Worm (Caenorhabditis elegans) whole organism, late embryonic: ENCODE results near the gene pct-1.

Experiments
- C38D4.7 ChIP-seq: fragments of 200-800 bp; sonication (Bioruptor generic); optimal IDR thresholded peaks from 2 replicates; lab custom pipeline; 2018; ENCODE audit warnings: mild to moderate bottlenecking, missing genetic modification characterization, moderate library complexity, missing compliant biosample characterization
- K09A11.1 ChIP-seq: sonication (generic microtip); optimal IDR thresholded peaks from 2 replicates; lab custom pipeline; 2017; ENCODE audit warnings: antibody characterized with exemption, mild to moderate bottlenecking, missing genetic modification characterization, missing compliant biosample characterization; ENCODE audit not compliant: insufficient read depth
- T23F11.4 ChIP-seq: fragments of 200-800 bp; sonication (Bioruptor generic); optimal IDR thresholded peaks from 2 replicates; lab custom pipeline; 2018; ENCODE audit warnings: mild to moderate bottlenecking, missing genetic modification characterization, missing compliant biosample characterization
- ahr-1 ChIP-seq: sonication (generic microtip); optimal IDR thresholded peaks from 2 replicates; lab custom pipeline; 2016; ENCODE audit warnings: missing genetic modification characterization, missing compliant biosample characterization
- ceh-14 ChIP-seq: sonication (generic microtip); optimal IDR thresholded peaks from 2 replicates; lab custom pipeline; 2016; ENCODE audit warnings: missing genotype, missing genetic modification characterization, missing compliant biosample characterization
- ceh-18 ChIP-seq: sonication (generic microtip); optimal IDR thresholded peaks from 2 replicates; lab custom pipeline; 2016; ENCODE audit warnings: missing genetic modification characterization, missing compliant biosample characterization
- ceh-2 ChIP-seq: sonication (generic microtip); optimal IDR thresholded peaks from 2 replicates; lab custom pipeline; 2016; ENCODE audit warnings: missing genotype, missing genetic modification characterization, missing compliant biosample characterization
- ceh-22 ChIP-seq: sonication (generic microtip); optimal IDR thresholded peaks from 2 replicates; lab custom pipeline; 2017; ENCODE audit warnings: missing biosample characterization, missing genetic modification characterization
- ceh-45 ChIP-seq: fragments of 200-800 bp; sonication (Bioruptor generic); IDR thresholded peaks from 2 replicates; pipeline ENCODE4 v1.3.6; 2022; ENCODE audit warnings: missing genetic modification reagents, missing genetic modification characterization, missing compliant biosample characterization
- ceh-48 ChIP-seq: sonication (generic microtip); optimal IDR thresholded peaks from 2 replicates; lab custom pipeline; 2016; ENCODE audit warnings: missing genetic modification characterization, inconsistent platforms, missing compliant biosample characterization
- ceh-6 ChIP-seq: fragments of 200-800 bp; sonication (Bioruptor generic); optimal IDR thresholded peaks from 2 replicates; lab custom pipeline; 2018; ENCODE audit warnings: mild to moderate bottlenecking, missing genetic modification characterization, missing compliant biosample characterization
- dmd-4 ChIP-seq: sonication (generic microtip); optimal IDR thresholded peaks from 2 replicates; lab custom pipeline; 2016; ENCODE audit warnings: borderline replicate concordance, missing genetic modification characterization, missing compliant biosample characterization
- elt-4 ChIP-seq: sonication (generic microtip); optimal IDR thresholded peaks from 2 replicates; lab custom pipeline; 2016; ENCODE audit warnings: missing genetic modification characterization, missing compliant biosample characterization
- ets-4 ChIP-seq: sonication (generic microtip); optimal IDR thresholded peaks from 2 replicates; lab custom pipeline; 2016; ENCODE audit warnings: missing genetic modification characterization, missing compliant biosample characterization
- eyg-1 ChIP-seq: sonication (generic microtip); optimal IDR thresholded peaks from 2 replicates; lab custom pipeline; 2016; ENCODE audit warnings: missing genotype, missing genetic modification characterization, missing compliant biosample characterization
- fax-1 ChIP-seq: sonication (generic microtip); optimal IDR thresholded peaks from 2 replicates; lab custom pipeline; 2016; ENCODE audit warnings: missing genotype, missing genetic modification characterization, missing compliant biosample characterization
- fkh-10 ChIP-seq: fragments of 150-350 bp; optimal IDR thresholded peaks from 2 replicates; lab custom pipeline; 2014; ENCODE audit warnings: missing biosample characterization, missing genetic modification reagents, missing genetic modification characterization
- gmeb-2 ChIP-seq: sonication (generic microtip); optimal IDR thresholded peaks from 2 replicates; lab custom pipeline; 2016; ENCODE audit warnings: missing genetic modification characterization, inconsistent platforms, missing compliant biosample characterization
- hlh-13 ChIP-seq: fragments of 200-800 bp; sonication (Bioruptor generic); optimal IDR thresholded peaks from 2 replicates; lab custom pipeline; 2018; ENCODE audit warnings: mild to moderate bottlenecking, missing genetic modification characterization, missing compliant biosample characterization
- hlh-15 ChIP-seq: sonication (generic microtip); optimal IDR thresholded peaks from 2 replicates; lab custom pipeline; 2016; ENCODE audit warnings: missing genetic modification characterization, missing compliant biosample characterization
- hlh-30 ChIP-seq: sonication (generic microtip); optimal IDR thresholded peaks from 2 replicates; lab custom pipeline; 2017; ENCODE audit warnings: antibody characterized with exemption, missing genetic modification characterization, missing compliant biosample characterization; ENCODE audit not compliant: insufficient read depth
- madf-2 ChIP-seq: sonication (generic microtip); optimal IDR thresholded peaks from 2 replicates; lab custom pipeline; 2017; ENCODE audit warnings: missing genetic modification characterization, missing compliant biosample characterization
- mec-3 ChIP-seq: sonication (generic microtip); optimal IDR thresholded peaks from 2 replicates; lab custom pipeline; 2016; ENCODE audit warnings: borderline replicate concordance, missing genetic modification characterization, missing compliant biosample characterization
- nfya-1 ChIP-seq: sonication (generic microtip); optimal IDR thresholded peaks from 2 replicates; lab custom pipeline; 2017; ENCODE audit warnings: missing genetic modification characterization, mild to moderate bottlenecking, missing compliant biosample characterization, antibody characterized with exemption, moderate library complexity
- nhr-11 ChIP-seq: fragments of 150-350 bp; optimal IDR thresholded peaks from 2 replicates; lab custom pipeline; 2014; ENCODE audit warnings: missing biosample characterization, missing genetic modification characterization
- pag-3 ChIP-seq: sonication (generic microtip); optimal IDR thresholded peaks from 2 replicates; lab custom pipeline; 2016; ENCODE audit warnings: missing compliant biosample characterization, missing genetic modification characterization, borderline replicate concordance
- pax-1 ChIP-seq: fragments of 150-350 bp; optimal IDR thresholded peaks from 2 replicates; lab custom pipeline; 2014; ENCODE audit warnings: missing biosample characterization, missing genetic modification characterization
- pha-2 ChIP-seq: sonication (generic microtip); optimal IDR thresholded peaks from 2 replicates; lab custom pipeline; 2017; ENCODE audit warnings: mild to moderate bottlenecking, missing genetic modification characterization, missing compliant biosample characterization
- pha-4 ChIP-seq: fragments of 150-350 bp; optimal IDR thresholded peaks from 2 replicates; lab custom pipeline; 2018; ENCODE audit warnings: missing biosample characterization, missing genetic modification reagents, missing genetic modification characterization
- sox-4 ChIP-seq: sonication (generic microtip); optimal IDR thresholded peaks from 2 replicates; lab custom pipeline; 2017; ENCODE audit warnings: mild to moderate bottlenecking, missing genetic modification characterization, inconsistent platforms, missing compliant biosample characterization
- tbx-2 ChIP-seq: sonication (generic microtip); optimal IDR thresholded peaks from 2 replicates; lab custom pipeline; 2016; ENCODE audit warnings: missing genetic modification characterization, missing compliant biosample characterization
- ttx-3 ChIP-seq: sonication (generic microtip); optimal IDR thresholded peaks from 2 replicates; lab custom pipeline; 2016; ENCODE audit warnings: missing genetic modification reagents, missing genetic modification characterization, missing compliant biosample characterization
- unc-3 ChIP-seq, 2 experiments: fragments of 200-800 bp in 1 of 2; sonication (Bioruptor generic) in 1 of 2; sonication (generic microtip) in 1 of 2; conservative IDR thresholded peaks in 1 of 2; optimal IDR thresholded peaks in 1 of 2; 2 replicates each; pipeline versions ENCODE4 v1.3.6 to Lab custom; 2016 to 2022; ENCODE audit warnings: missing compliant biosample characterization in 2 of 2, missing genetic modification characterization in 2 of 2, missing genetic modification reagents in 1 of 2
- unc-42 ChIP-seq: sonication (generic microtip); optimal IDR thresholded peaks from 2 replicates; lab custom pipeline; 2016; ENCODE audit warnings: missing genotype, missing genetic modification characterization, missing compliant biosample characterization
- unc-86 ChIP-seq: sonication (generic microtip); optimal IDR thresholded peaks from 2 replicates; lab custom pipeline; 2016; ENCODE audit warnings: missing genetic modification characterization, missing compliant biosample characterization
- zip-5 ChIP-seq: sonication (generic microtip); optimal IDR thresholded peaks from 2 replicates; lab custom pipeline; 2016; ENCODE audit warnings: missing genetic modification characterization, missing compliant biosample characterization
- ztf-16 ChIP-seq: sonication (generic microtip); optimal IDR thresholded peaks from 2 replicates; lab custom pipeline; 2017; ENCODE audit warnings: missing genetic modification characterization, missing compliant biosample characterization

The pct-1 gene

ce11 chrIV:8153163-8153562 is 23.1 kb upstream of the pct-1 start:
- no peak for TF ChIP-seq pha-2 (tag; lab: Kevin White, UChicago)
- no peak for TF ChIP-seq unc-86 (tag; lab: Kevin White, UChicago)
- TF ChIP-seq dmd-4 (tag; lab: Kevin White, UChicago), result no peak
- TF ChIP-seq ceh-22 (tag; lab: Kevin White, UChicago), result no peak
- no peak for TF ChIP-seq ets-4 (tag; lab: Kevin White, UChicago)
- TF ChIP-seq tbx-2 (tag; lab: Kevin White, UChicago), result no peak

- TF ChIP-seq unc-42 (tag; lab: Kevin White, UChicago) (no peak), pag-3 (no peak), hlh-13 (GFP tag; lab: Kevin White, UChicago) (no peak), eyg-1 (no peak), ceh-2 (no peak), pha-4 (no peak), fkh-10 (no peak), nfya-1 (tag; lab: Kevin White, UChicago) (no peak), ceh-6 (GFP tag; lab: Kevin White, UChicago) (no peak), ceh-48 (tag; lab: Kevin White, UChicago) (no peak), mec-3 (tag; lab: Kevin White, UChicago) (no peak), T23F11.4 (no peak)
Measured at ce11 chrIV:8154966-8155365, 21.3 kb upstream of the pct-1 start.

- TF ChIP-seq nfya-1 (tag; lab: Kevin White, UChicago) (no peak), C38D4.7 (GFP tag; lab: Kevin White, UChicago) (no peak), sox-4 (tag; lab: Kevin White, UChicago) (no peak), ttx-3 (tag; lab: Kevin White, UChicago) (no peak), tbx-2 (tag; lab: Kevin White, UChicago) (no peak), hlh-30 (tag; lab: Kevin White, UChicago) (no peak), madf-2 (tag; lab: Kevin White, UChicago) (no peak), ceh-48 (tag; lab: Kevin White, UChicago) (no peak), ceh-2 (no peak), hlh-15 (tag; lab: Kevin White, UChicago) (no peak), ceh-18 (no peak), nhr-11 (tag; lab: Kevin White, UChicago) (no peak), gmeb-2 (tag; lab: Kevin White, UChicago) (no peak)
Measured at ce11 chrIV:8157161-8157560, 19.1 kb upstream of the pct-1 start, which contains the start of gene B0218.5. Gene B0218.5, minus strand, starts transcription at chrIV:8157261.

- TF ChIP-seq elt-4 (tag; lab: Kevin White, UChicago), result no peak
- no peak for TF ChIP-seq fax-1 (tag; lab: Kevin White, UChicago)
- TF ChIP-seq ceh-48 (tag; lab: Kevin White, UChicago), result no peak
- no peak for TF ChIP-seq ztf-16 (tag; lab: Kevin White, UChicago)
- TF ChIP-seq unc-3 (GFP tag; conservative IDR thresholded peaks at IDR 0.05; lab: Robert Waterston, UW), result no peak
- TF ChIP-seq unc-3 (tag; optimal IDR thresholded peaks at IDR 0.05; lab: Kevin White, UChicago), result no peak
- TF ChIP-seq ceh-45 (GFP tag; lab: Robert Waterston, UW), result no peak
- TF ChIP-seq hlh-30 (tag; lab: Kevin White, UChicago), result no peak
- TF ChIP-seq C38D4.7 (GFP tag; lab: Kevin White, UChicago), result no peak
- no peak for TF ChIP-seq pax-1 (tag; lab: Kevin White, UChicago)
- TF ChIP-seq sox-4 (tag; lab: Kevin White, UChicago), result no peak
- TF ChIP-seq madf-2 (tag; lab: Kevin White, UChicago), result no peak
- no peak for TF ChIP-seq ahr-1 (tag; lab: Kevin White, UChicago)
- TF ChIP-seq zip-5 (tag; lab: Kevin White, UChicago), result no peak
- TF ChIP-seq ceh-14 (tag; lab: Kevin White, UChicago), result no peak
- TF ChIP-seq hlh-13 (GFP tag; lab: Kevin White, UChicago), result no peak
- no peak for TF ChIP-seq K09A11.1
- no peak for TF ChIP-seq dmd-4 (tag; lab: Kevin White, UChicago)
Measured at ce11 chrIV:8159087-8159486, 17.2 kb upstream of the pct-1 start, which contains the start of gene faah-1. Gene faah-1, plus strand, starts transcription at chrIV:8159387.
